Worm (Caenorhabditis elegans) whole organism, L3 larva: ENCODE data around the gene ceh-16.
A peak's percentile ranks its signal among the peaks of the same experiment; 100 is the strongest.

ENCODE experiments used
- egl-27 ChIP-seq: sonication (generic microtip); optimal IDR thresholded peaks from 4 replicates; lab custom pipeline; 2017; ENCODE audit warnings: missing biosample characterization, missing genetic modification reagents, missing genetic modification characterization
- elt-1 ChIP-seq: fragments of 150-350 bp; optimal IDR thresholded peaks from 2 replicates; lab custom pipeline; 2014; ENCODE audit warnings: missing biosample characterization, missing genetic modification characterization
- fkh-10 ChIP-seq: sonication (generic microtip); optimal IDR thresholded peaks from 2 replicates; lab custom pipeline; 2017; ENCODE audit warnings: missing biosample characterization, missing genetic modification reagents, missing genetic modification characterization
- fos-1 ChIP-seq: fragments of 150-350 bp; optimal IDR thresholded peaks from 2 replicates; lab custom pipeline; 2014; ENCODE audit warnings: missing biosample characterization, missing genetic modification characterization
- hmg-11 ChIP-seq: sonication (generic microtip); optimal IDR thresholded peaks from 2 replicates; lab custom pipeline; 2016; ENCODE audit warnings: missing genetic modification characterization, missing compliant biosample characterization
- jun-1 ChIP-seq: fragments of 150-350 bp; optimal IDR thresholded peaks from 2 replicates; lab custom pipeline; 2014; ENCODE audit warnings: missing biosample characterization, missing genetic modification reagents, missing genetic modification characterization
- nhr-237 ChIP-seq: fragments of 150-350 bp; optimal IDR thresholded peaks from 2 replicates; lab custom pipeline; 2014; ENCODE audit warnings: missing biosample characterization, missing genetic modification characterization
- pha-4 ChIP-seq: fragments of 150-350 bp; optimal IDR thresholded peaks from 2 replicates; lab custom pipeline; 2014; ENCODE audit warnings: missing biosample characterization, missing genetic modification reagents, missing genetic modification characterization
- skn-1 ChIP-seq: fragments of 150-350 bp; optimal IDR thresholded peaks from 2 replicates; lab custom pipeline; 2014; ENCODE audit warnings: missing biosample characterization, missing genetic modification characterization
- unc-62 ChIP-seq: fragments of 150-350 bp; sonication (generic microtip); optimal IDR thresholded peaks from 4 replicates; lab custom pipeline; 2014; ENCODE audit warnings: missing biosample characterization, missing genetic modification reagents, missing genetic modification characterization

DNA sequence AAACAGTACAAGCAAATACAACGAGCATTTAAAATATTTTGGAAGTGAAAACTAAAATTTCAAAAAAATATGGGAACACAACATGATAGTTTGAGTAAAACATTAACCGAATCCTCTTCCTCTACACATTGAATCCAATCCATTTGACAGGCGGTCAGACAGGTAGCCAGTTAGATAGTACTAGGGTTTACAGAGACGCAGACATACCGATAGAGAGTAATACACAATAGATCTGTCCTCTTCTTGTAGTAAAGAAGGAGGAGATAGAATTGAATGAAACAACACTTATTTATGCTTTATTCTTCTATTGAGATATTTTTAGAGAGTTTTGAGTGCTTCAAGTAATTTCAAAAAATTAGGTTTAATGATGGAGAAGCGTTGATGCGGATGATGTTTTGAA is 46.2 kb downstream of the ceh-16 start:
- no peak for TF ChIP-seq unc-62 (GFP tag; lab: Kevin White, UChicago)
- TF ChIP-seq jun-1, result no peak
- peak; percentile 19 for TF ChIP-seq hmg-11
- TF ChIP-seq skn-1 (tag; lab: Kevin White, UChicago), result no peak
- no peak for TF ChIP-seq fos-1 (tag; lab: Kevin White, UChicago)
- no peak for TF ChIP-seq elt-1 (tag; lab: Kevin White, UChicago)
- TF ChIP-seq nhr-237, result no peak
- TF ChIP-seq pha-4 (tag; lab: Kevin White, UChicago), result no peak
- TF ChIP-seq fkh-10 (GFP tag; lab: Kevin White, UChicago), result no peak
- TF ChIP-seq egl-27, result no peak
